Worm (Caenorhabditis elegans): Measurements from ENCODE around the gene F56D2.5.

The F56D2.5 gene

DNA sequence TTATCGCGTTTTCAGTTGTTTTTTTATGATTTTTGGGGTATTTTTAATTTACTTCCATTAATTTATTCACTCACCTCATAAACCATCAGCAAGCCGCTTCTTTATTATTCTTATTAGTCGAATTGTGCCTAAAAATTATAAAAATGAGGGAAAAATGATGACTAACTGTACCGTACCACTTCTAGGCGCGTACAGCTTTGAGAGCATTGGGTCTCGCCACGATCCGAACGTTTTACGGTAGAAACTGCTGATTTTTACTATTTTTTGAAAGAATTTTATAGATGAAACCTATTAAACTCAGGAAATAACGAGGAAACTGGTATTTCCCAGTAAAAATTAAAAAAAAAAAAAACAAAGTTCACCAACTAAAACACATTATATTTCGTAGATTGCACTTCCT lies 38.2 kb downstream of the F56D2.5 start, which contains the start of gene D1044.6 (continued):
- no peak for TF ChIP-seq aptf-3 (GFP tag; IDR thresholded peaks at IDR 0.05)
- TF ChIP-seq T07F8.4 (tag; optimal IDR thresholded peaks at IDR 0.05): no peak

DNA sequence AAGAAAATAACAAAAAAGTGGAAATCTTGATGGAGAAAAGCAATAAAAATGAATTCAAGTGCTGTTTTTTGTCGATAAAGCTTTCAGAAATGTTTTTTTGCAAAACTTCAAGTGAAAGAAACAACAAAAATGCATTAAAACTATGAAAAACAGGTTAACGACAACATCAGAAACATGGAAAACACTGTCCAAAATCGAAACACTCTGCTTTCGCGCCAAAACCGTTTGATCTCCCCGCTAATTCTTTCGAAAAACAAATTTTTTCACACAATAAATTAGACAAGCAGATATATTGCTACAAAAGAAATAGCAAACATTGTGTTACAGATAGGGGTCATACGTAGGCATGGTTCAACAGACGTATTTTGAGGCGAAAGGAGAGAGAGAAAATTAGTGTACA lies 39.4 kb downstream of the F56D2.5 start:
- TF ChIP-seq madf-6 (GFP tag; IDR thresholded peaks at IDR 0.05) (peak; percentile 79), F49E8.2 (tag; optimal IDR thresholded peaks at IDR 0.05; ENCODE audit: insufficient read depth) (peak; percentile 67), efl-1 (GFP tag; optimal IDR thresholded peaks at IDR 0.05) (peak; percentile 80), xnd-1 (tag; optimal IDR thresholded peaks at IDR 0.05) (peak; percentile 6), hrde-1 (tag; optimal IDR thresholded peaks at IDR 0.05; ENCODE audit: borderline replicate concordance) (no peak), madf-8 (GFP tag; conservative IDR thresholded peaks at IDR 0.05) (0 out of 2 replicates have a peak, but pooled peaks have one; percentile 10), F33H1.4 (GFP tag; IDR thresholded peaks at IDR 0.05) (0 out of 2 replicates have a peak, but pooled peaks have one; percentile 38), F57A8.1 (GFP tag; optimal IDR thresholded peaks at IDR 0.05) (no peak), F10E7.11 (tag; optimal IDR thresholded peaks at IDR 0.05) (no peak), K11D2.4 (GFP tag; IDR thresholded peaks at IDR 0.05) (no peak)

All from whole organism, young adult.